Worm (Caenorhabditis elegans) whole organism, L4 larva: ENCODE data around the gene cfap-36.

Source experiments
- R02D3.7 ChIP-seq: fragments of 150-350 bp; sonication (generic microtip); optimal IDR thresholded peaks from 3 replicates; lab custom pipeline; 2014; ENCODE audit warnings: missing biosample characterization, missing genetic modification characterization
- T20F7.1 ChIP-seq: fragments of 200-800 bp; sonication (Bioruptor generic); optimal IDR thresholded peaks from 2 replicates; lab custom pipeline; 2018; ENCODE audit warnings: mild to moderate bottlenecking, missing genetic modification characterization, missing compliant biosample characterization
- T26A8.4 ChIP-seq: fragments of 200-800 bp; sonication (Bioruptor generic); IDR thresholded peaks from 2 replicates; pipeline ENCODE4 v1.3.6; 2022; ENCODE audit warnings: missing genetic modification characterization, missing compliant biosample characterization
- Y105C5A.15 ChIP-seq: fragments of 200-800 bp; sonication (Bioruptor generic); IDR thresholded peaks from 2 replicates; pipeline ENCODE4 v1.3.6; 2022; ENCODE audit warnings: missing genetic modification characterization, missing compliant biosample characterization
- aha-1 ChIP-seq: fragments of 150-350 bp; peaks from one replicate; lab custom pipeline; 2014; ENCODE audit warnings: missing biosample characterization, missing genetic modification characterization
- ceh-20 ChIP-seq: fragments of 200-800 bp; sonication (Bioruptor generic); IDR thresholded peaks from 2 replicates; pipeline ENCODE4 v1.3.6; 2022; ENCODE audit warnings: missing genetic modification reagents, missing genetic modification characterization, missing compliant biosample characterization
- daf-12 ChIP-seq: fragments of 150-350 bp; optimal IDR thresholded peaks from 2 replicates; lab custom pipeline; 2014; ENCODE audit warnings: missing biosample characterization, missing genetic modification reagents, missing genetic modification characterization
- daf-16 ChIP-seq, 3 experiments: sonication (generic microtip); optimal IDR thresholded peaks; 2 replicates each; lab custom pipeline; 2016 to 2017; ENCODE audit warnings: missing genetic modification characterization in 3 of 3, missing genetic modification reagents in 3 of 3, mild to moderate bottlenecking in 2 of 3, missing compliant biosample characterization in 2 of 3, missing biosample characterization in 1 of 3, moderate library complexity in 1 of 3
- daf-19 ChIP-seq: fragments of 200-800 bp; sonication (Bioruptor generic); conservative IDR thresholded peaks from 2 replicates; pipeline ENCODE4 v1.3.6; 2022; ENCODE audit warnings: missing genetic modification characterization, missing compliant biosample characterization
- dmd-8 ChIP-seq: fragments of 200-800 bp; sonication (Bioruptor generic); IDR thresholded peaks from 2 replicates; pipeline ENCODE4 v1.3.6; 2022; ENCODE audit warnings: missing genetic modification characterization, missing compliant biosample characterization
- dmd-9 ChIP-seq: fragments of 200-800 bp; sonication (Bioruptor generic); IDR thresholded peaks from 2 replicates; pipeline ENCODE4 v1.3.6; 2022; ENCODE audit warnings: missing genetic modification reagents, missing genetic modification characterization, missing compliant biosample characterization
- dpl-1 ChIP-seq: fragments of 150-350 bp; optimal IDR thresholded peaks from 2 replicates; lab custom pipeline; 2014; ENCODE audit warnings: missing biosample characterization, missing genetic modification reagents, missing genetic modification characterization
- duxl-1 ChIP-seq: sonication (generic microtip); optimal IDR thresholded peaks from 2 replicates; lab custom pipeline; 2016; ENCODE audit warnings: mild to moderate bottlenecking, missing genetic modification characterization, moderate library complexity, missing compliant biosample characterization; ENCODE audit not compliant: poor library complexity
- dve-1 ChIP-seq: sonication (generic microtip); optimal IDR thresholded peaks from 2 replicates; lab custom pipeline; 2017; ENCODE audit warnings: antibody characterized with exemption, mild to moderate bottlenecking, missing genetic modification characterization, missing compliant biosample characterization; ENCODE audit not compliant: insufficient read depth
- fkh-10 ChIP-seq: fragments of 150-350 bp; optimal IDR thresholded peaks from 2 replicates; lab custom pipeline; 2014; ENCODE audit warnings: missing biosample characterization, missing genetic modification reagents, missing genetic modification characterization
- fos-1 ChIP-seq: fragments of 150-350 bp; optimal IDR thresholded peaks from 2 replicates; lab custom pipeline; 2014; ENCODE audit warnings: missing biosample characterization, missing genetic modification characterization
- hlh-11 ChIP-seq: fragments of 200-800 bp; sonication (Bioruptor generic); optimal IDR thresholded peaks from 2 replicates; lab custom pipeline; 2018; ENCODE audit warnings: mild to moderate bottlenecking, missing genetic modification characterization, missing compliant biosample characterization
- hlh-30 ChIP-seq: sonication (generic microtip); optimal IDR thresholded peaks from 2 replicates; lab custom pipeline; 2017; ENCODE audit warnings: antibody characterized with exemption, mild to moderate bottlenecking, missing genetic modification characterization, missing compliant biosample characterization; ENCODE audit not compliant: insufficient read depth
- hmg-1.1 ChIP-seq: fragments of 200-800 bp; sonication (Bioruptor generic); IDR thresholded peaks from 2 replicates; pipeline ENCODE4 v1.3.6; 2022; ENCODE audit warnings: missing genetic modification reagents, missing genetic modification characterization, missing compliant biosample characterization
- lin-29 ChIP-seq: fragments of 200-800 bp; sonication (Bioruptor generic); IDR thresholded peaks from 2 replicates; pipeline ENCODE4 v1.3.6; 2022; ENCODE audit warnings: missing genetic modification reagents, missing genetic modification characterization, missing compliant biosample characterization
- lin-39 ChIP-seq: fragments of 150-350 bp; optimal IDR thresholded peaks from 2 replicates; lab custom pipeline; 2014; ENCODE audit warnings: missing biosample characterization, missing genetic modification reagents, missing genetic modification characterization
- lir-3 ChIP-seq: sonication (generic microtip); optimal IDR thresholded peaks from 2 replicates; lab custom pipeline; 2016; ENCODE audit warnings: mild to moderate bottlenecking, missing genetic modification characterization, missing compliant biosample characterization
- madf-9 ChIP-seq: fragments of 200-800 bp; sonication (Bioruptor generic); conservative IDR thresholded peaks from 2 replicates; pipeline ENCODE4 v1.3.6; 2022; ENCODE audit warnings: missing genetic modification reagents, missing genetic modification characterization, missing compliant biosample characterization
- mdl-1 ChIP-seq, 2 experiments: fragments of 150-350 bp in 1 of 2; sonication (generic microtip) in 1 of 2; optimal IDR thresholded peaks; 2 replicates each; lab custom pipeline; 2014 to 2017; ENCODE audit warnings: missing biosample characterization in 2 of 2, missing genetic modification characterization in 2 of 2
- mes-2 ChIP-seq: sonication (generic microtip); optimal IDR thresholded peaks from 2 replicates; lab custom pipeline; 2016; ENCODE audit warnings: missing genotype, mild to moderate bottlenecking, missing genetic modification characterization, missing compliant biosample characterization; ENCODE audit not compliant: poor library complexity, severe bottlenecking
- mxl-2 ChIP-seq: fragments of 200-800 bp; sonication (Bioruptor generic); conservative IDR thresholded peaks from 2 replicates; pipeline ENCODE4 v1.3.6; 2022; ENCODE audit warnings: missing genetic modification reagents, missing genetic modification characterization, missing compliant biosample characterization
- nhr-10 ChIP-seq: fragments of 150-350 bp; optimal IDR thresholded peaks from 2 replicates; lab custom pipeline; 2014; ENCODE audit warnings: missing biosample characterization, missing genetic modification characterization
- nhr-111 ChIP-seq: fragments of 200-800 bp; sonication (Bioruptor generic); optimal IDR thresholded peaks from 2 replicates; lab custom pipeline; 2018; ENCODE audit warnings: mild to moderate bottlenecking, missing genetic modification characterization, missing compliant biosample characterization
- nhr-48 ChIP-seq: sonication (generic microtip); optimal IDR thresholded peaks from 2 replicates; lab custom pipeline; 2016; ENCODE audit warnings: mild to moderate bottlenecking, missing genetic modification characterization, missing compliant biosample characterization
- pqm-1 ChIP-seq: sonication (generic microtip); optimal IDR thresholded peaks from 2 replicates; lab custom pipeline; 2017; ENCODE audit warnings: missing biosample characterization, missing genetic modification characterization
- rbr-2 ChIP-seq: sonication (generic microtip); optimal IDR thresholded peaks from 2 replicates; lab custom pipeline; 2016; ENCODE audit warnings: missing genotype, missing genetic modification characterization, missing compliant biosample characterization
- saeg-2 ChIP-seq: fragments of 200-800 bp; sonication (Bioruptor generic); IDR thresholded peaks from 2 replicates; pipeline ENCODE4 v1.3.6; 2022; ENCODE audit warnings: missing genetic modification reagents, missing genetic modification characterization, missing compliant biosample characterization
- set-16 ChIP-seq: fragments of 200-800 bp; sonication (Bioruptor generic); IDR thresholded peaks from 2 replicates; pipeline ENCODE4 v1.3.6; 2022; ENCODE audit warnings: missing genetic modification reagents, missing genetic modification characterization, missing compliant biosample characterization
- spr-3 ChIP-seq: fragments of 200-800 bp; sonication (Bioruptor generic); optimal IDR thresholded peaks from 2 replicates; lab custom pipeline; 2018; ENCODE audit warnings: mild to moderate bottlenecking, missing genetic modification characterization, missing compliant biosample characterization
- tra-1 ChIP-seq: fragments of 200-800 bp; sonication (Bioruptor generic); IDR thresholded peaks from 2 replicates; pipeline ENCODE4 v1.3.6; 2022; ENCODE audit warnings: missing genetic modification reagents, missing genetic modification characterization, missing compliant biosample characterization
- unc-130 ChIP-seq: sonication (generic microtip); optimal IDR thresholded peaks from 2 replicates; lab custom pipeline; 2016; ENCODE audit warnings: missing genetic modification reagents, missing genetic modification characterization, missing compliant biosample characterization
- ztf-11 ChIP-seq: fragments of 150-350 bp; optimal IDR thresholded peaks from 2 replicates; lab custom pipeline; 2014; ENCODE audit warnings: missing biosample characterization, missing genetic modification characterization

Gene cfap-36

ce11 chrV:176870-177467 is 5.0 kb upstream of the cfap-36 start, which contains the start of gene cul-3 (continued):
- peak; percentile 57; the same call in 1 of the 2 replicates for TF ChIP-seq hmg-1.1 (GFP tag; lab: Robert Waterston, UW)

DNA sequence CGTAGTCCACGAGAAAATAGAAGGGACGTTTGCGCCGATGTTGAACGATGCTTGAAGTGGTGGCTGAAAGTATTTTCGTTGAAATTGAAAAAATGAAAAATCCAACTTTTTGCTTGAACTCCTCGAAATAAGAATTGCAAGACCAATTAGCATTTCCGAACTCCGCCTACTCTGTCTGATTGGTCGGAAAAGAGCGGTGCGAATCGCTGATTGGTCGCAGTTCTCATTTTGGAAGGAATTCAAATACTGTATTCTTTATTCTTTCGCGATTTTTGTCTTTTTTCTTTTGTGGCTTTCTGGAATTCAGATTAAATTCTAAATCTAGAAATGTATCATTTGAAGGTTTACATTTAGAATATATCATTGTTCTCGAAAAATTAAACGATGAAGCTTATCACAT is 2.5 kb upstream of the cfap-36 start:
- TF ChIP-seq nhr-111 (GFP tag; lab: Kevin White, UChicago): no peak
- TF ChIP-seq rbr-2 (tag; lab: Kevin White, UChicago): no peak
- peak; percentile 12 for TF ChIP-seq aha-1 (tag; lab: Kevin White, UChicago)

DNA sequence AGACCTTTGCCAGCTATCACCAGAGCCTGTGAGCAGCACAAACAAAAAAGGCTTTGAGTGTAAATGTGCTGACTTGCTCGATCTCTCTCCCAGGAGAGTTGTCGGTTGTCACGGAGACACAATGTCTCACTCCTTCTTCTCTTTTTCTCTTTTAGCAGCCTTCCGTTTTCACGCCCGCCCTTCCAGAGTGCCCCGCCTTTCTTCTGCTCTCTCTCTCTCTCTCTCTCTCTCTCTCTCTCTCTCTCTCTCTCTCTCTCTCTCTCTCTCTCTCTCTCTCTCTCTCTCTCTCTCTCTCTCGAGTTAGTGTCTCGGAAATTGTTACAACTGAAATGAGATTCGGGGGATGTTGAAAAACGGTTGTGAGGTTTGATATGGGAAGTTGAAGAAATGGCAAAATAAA is 1.4 kb upstream of the cfap-36 start:
- TF ChIP-seq ceh-20 (GFP tag; lab: Robert Waterston, UW) (no peak), set-16 (peak; percentile 77), dve-1 (tag; lab: Kevin White, UChicago) (no peak)

DNA sequence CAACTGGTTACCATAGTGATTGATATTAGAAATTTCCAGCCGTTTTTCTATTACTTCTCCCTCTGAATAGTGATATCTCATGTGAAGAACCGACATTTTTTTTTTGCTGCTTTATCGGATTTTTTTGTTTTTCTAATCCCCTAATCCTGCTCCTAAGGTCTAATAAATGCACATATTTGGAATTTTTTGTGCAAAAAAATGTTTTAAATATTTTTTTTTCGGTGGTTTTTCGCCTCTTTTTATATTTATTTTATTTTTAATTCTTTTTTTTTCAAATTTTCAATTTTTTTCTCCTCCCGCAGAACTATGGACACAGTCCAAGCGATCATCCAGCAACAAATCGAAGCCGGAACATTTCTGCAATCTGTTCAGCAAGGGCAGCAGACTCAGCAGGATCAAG is 5.3 kb downstream of the cfap-36 start, which contains the start of gene Y108G3AL.2:
Y108G3AL.2 (plus strand) TSS at position 301 of the 400 bp plus-strand sequence.
- TF ChIP-seq dmd-9 (GFP tag; lab: Robert Waterston, UW) (no peak), nhr-10 (tag; lab: Kevin White, UChicago) (no peak), daf-16 (GFP tag; optimal IDR thresholded peaks at IDR 0.05; lab: Kevin White, UChicago) (no peak), daf-16 (tag; optimal IDR thresholded peaks at IDR 0.05; lab: Kevin White, UChicago) (no peak), lin-39 (no peak), R02D3.7 (tag; lab: Kevin White, UChicago) (no peak), lir-3 (tag; lab: Kevin White, UChicago) (no peak)

DNA sequence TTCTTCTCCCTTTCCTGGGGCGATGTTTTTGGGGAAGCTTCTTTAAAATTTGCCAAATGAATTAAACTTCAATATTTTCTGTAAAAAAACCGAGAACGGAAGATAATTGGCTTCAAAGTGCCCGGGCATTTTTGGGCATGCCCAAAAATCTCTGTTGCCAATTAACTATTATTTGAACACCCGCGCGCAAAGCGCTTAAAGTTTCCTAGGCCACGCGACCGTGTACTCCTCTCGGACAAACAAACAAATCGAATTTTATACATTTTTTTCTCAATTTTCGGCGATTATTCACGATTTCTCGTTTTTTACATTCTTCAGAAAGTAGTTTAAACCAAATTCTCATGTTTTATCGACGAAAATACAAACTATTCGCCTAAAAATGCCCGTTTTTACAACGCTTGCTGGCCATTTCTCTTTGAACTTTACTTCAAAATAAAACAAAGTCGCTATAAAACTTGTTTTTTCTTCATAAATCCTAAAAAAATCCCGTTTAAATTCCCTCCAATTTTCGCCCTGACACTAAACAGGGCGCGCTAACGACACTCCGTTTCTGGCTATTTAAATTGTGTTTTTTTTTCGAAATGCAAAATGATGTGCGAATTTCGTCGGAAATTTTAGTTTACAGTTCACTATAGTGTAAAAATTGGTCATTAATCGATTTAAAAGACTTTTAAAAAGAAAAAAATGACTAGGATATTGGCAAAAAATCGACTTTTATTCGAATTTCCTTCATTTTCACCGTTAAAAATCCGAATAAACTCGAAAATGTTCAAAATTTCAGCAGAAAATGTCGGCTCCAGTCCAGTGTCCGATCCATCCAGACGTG is 15.8 kb downstream of the cfap-36 start, which contains the start of gene ttb-1:
ttb-1 (plus strand) TSS at position 776 of the 826 bp plus-strand sequence.
- TF ChIP-seq lin-29 (GFP tag; lab: Robert Waterston, UW) (no peak), daf-16 (GFP tag; optimal IDR thresholded peaks at IDR 0.05; lab: Kevin White, UChicago) (no peak), daf-16 (tag; optimal IDR thresholded peaks at IDR 0.05; lab: Kevin White, UChicago) (peak; percentile 2), fkh-10 (GFP tag; lab: Kevin White, UChicago) (no peak), madf-9 (GFP tag; lab: Robert Waterston, UW) (0 out of 2 replicates have a peak, but pooled peaks have one; percentile 7), lin-39 (no peak), aha-1 (tag; lab: Kevin White, UChicago) (peak; percentile 76), saeg-2 (GFP tag; lab: Robert Waterston, UW) (no peak), Y105C5A.15 (no peak), mes-2 (tag; lab: Kevin White, UChicago) (peak; percentile 89), hmg-1.1 (GFP tag; lab: Robert Waterston, UW) (0 out of 2 replicates have a peak, but pooled peaks have one; percentile 12), T26A8.4 (GFP tag; lab: Robert Waterston, UW) (no peak), tra-1 (no peak), lir-3 (tag; lab: Kevin White, UChicago) (no peak), R02D3.7 (tag; lab: Kevin White, UChicago) (no peak), rbr-2 (tag; lab: Kevin White, UChicago) (peak; percentile 4), fos-1 (tag; lab: Kevin White, UChicago) (no peak), unc-130 (GFP tag; lab: Kevin White, UChicago) (peak; percentile 27), dpl-1 (GFP tag; lab: Kevin White, UChicago) (peak; percentile 91), daf-19 (GFP tag; lab: Robert Waterston, UW) (no peak), T20F7.1 (peak; percentile 98)

ce11 chrV:155215-155614 is 16.8 kb downstream of the cfap-36 start:
- TF ChIP-seq mdl-1 (tag; optimal IDR thresholded peaks at IDR 0.05; lab: Kevin White, UChicago): peak; percentile 80 to 95
- TF ChIP-seq dpl-1 (GFP tag; lab: Kevin White, UChicago): peak; percentile 16
- no peak for TF ChIP-seq spr-3
- TF ChIP-seq dmd-8 (GFP tag; lab: Robert Waterston, UW): no peak
- 0 out of 2 replicates have a peak, but pooled peaks have one; percentile 22 for TF ChIP-seq mxl-2 (GFP tag; lab: Robert Waterston, UW)
- no peak for TF ChIP-seq daf-12
- TF ChIP-seq pqm-1 (tag; lab: Kevin White, UChicago): peak; percentile 20
- peak; percentile 60 for TF ChIP-seq hlh-30 (tag; lab: Kevin White, UChicago)
- TF ChIP-seq dve-1 (tag; lab: Kevin White, UChicago): peak; percentile 42
- TF ChIP-seq ztf-11 (tag; lab: Kevin White, UChicago): no peak
- no peak for TF ChIP-seq duxl-1
- TF ChIP-seq hlh-11: peak; percentile 43
- TF ChIP-seq nhr-48 (tag; lab: Kevin White, UChicago): peak; percentile 40
